Fruit fly (Drosophila melanogaster) whole organism, embryonic: ENCODE results near the gene CG6785.
A peak's percentile ranks its signal among the peaks of the same experiment; 100 is the strongest.

Experiments
- ATbp ChIP-seq: fragments of 200-800 bp; sonication (Bioruptor generic); optimal IDR thresholded peaks from 2 replicates; lab custom pipeline; 2017; ENCODE audit warnings: missing biosample characterization, mild to moderate bottlenecking, missing genetic modification characterization, missing genetic modification reagents
- CG11093 ChIP-seq: fragments of 200-800 bp; sonication (Bioruptor generic); IDR thresholded peaks from 3 replicates; pipeline ENCODE4 v1.3.6; 2022; ENCODE audit warnings: missing biosample characterization, missing genetic modification characterization
- CG11504 ChIP-seq: fragments of 200-800 bp; sonication (Bioruptor generic); optimal IDR thresholded peaks from 3 replicates; lab custom pipeline; 2019; ENCODE audit warnings: missing biosample characterization, mild to moderate bottlenecking, missing genetic modification characterization, moderate library complexity
- CG15696 ChIP-seq: fragments of 200-800 bp; sonication (Bioruptor generic); optimal IDR thresholded peaks from 2 replicates; lab custom pipeline; 2019; ENCODE audit warnings: missing biosample characterization, mild to moderate bottlenecking, missing genetic modification characterization, moderate library complexity
- CG18011 ChIP-seq: fragments of 200-800 bp; sonication (Bioruptor generic); optimal IDR thresholded peaks from 2 replicates; lab custom pipeline; 2017; ENCODE audit warnings: missing biosample characterization, missing genetic modification characterization, mild to moderate bottlenecking, moderate library complexity, missing genotype
- CG18476 ChIP-seq: fragments of 200-800 bp; sonication (Bioruptor generic); optimal IDR thresholded peaks from 2 replicates; lab custom pipeline; 2016; ENCODE audit warnings: missing biosample characterization, mild to moderate bottlenecking, missing genetic modification characterization
- CG18599 ChIP-seq: fragments of 200-800 bp; sonication (Bioruptor generic); optimal IDR thresholded peaks from 3 replicates; lab custom pipeline; 2017; ENCODE audit warnings: missing biosample characterization, missing genetic modification characterization, mild to moderate bottlenecking, moderate library complexity, missing genetic modification reagents
- CG2202 ChIP-seq: fragments of 200-800 bp; sonication (Bioruptor generic); optimal IDR thresholded peaks from 2 replicates; lab custom pipeline; 2018; ENCODE audit warnings: missing biosample characterization, mild to moderate bottlenecking, missing genetic modification characterization
- CG30403 ChIP-seq: fragments of 200-800 bp; sonication (Bioruptor generic); optimal IDR thresholded peaks from 3 replicates; lab custom pipeline; 2016; ENCODE audit warnings: missing biosample characterization, missing genetic modification characterization
- CG3065 ChIP-seq: fragments of 200-800 bp; sonication (Bioruptor generic); optimal IDR thresholded peaks from 2 replicates; lab custom pipeline; 2016; ENCODE audit warnings: missing biosample characterization, missing genetic modification characterization
- CG31388 ChIP-seq: fragments of 200-800 bp; sonication (Bioruptor generic); optimal IDR thresholded peaks from 2 replicates; lab custom pipeline; 2016; ENCODE audit warnings: missing biosample characterization, missing genetic modification characterization
- CG4282 ChIP-seq: fragments of 200-800 bp; sonication (Bioruptor generic); optimal IDR thresholded peaks from 2 replicates; lab custom pipeline; 2016; ENCODE audit warnings: missing biosample characterization, missing genetic modification characterization
- CG6254 ChIP-seq: fragments of 200-800 bp; sonication (Bioruptor generic); optimal IDR thresholded peaks from 3 replicates; lab custom pipeline; 2017; ENCODE audit warnings: mild to moderate bottlenecking, missing biosample characterization, missing genetic modification reagents, missing genetic modification characterization
- CG6854 ChIP-seq: fragments of 200-800 bp; sonication (Bioruptor generic); optimal IDR thresholded peaks from 3 replicates; lab custom pipeline; 2017; ENCODE audit warnings: missing biosample characterization, mild to moderate bottlenecking, missing genetic modification characterization
- CG7556 ChIP-seq: fragments of 200-800 bp; sonication (Bioruptor generic); optimal IDR thresholded peaks from 2 replicates; lab custom pipeline; 2017; ENCODE audit warnings: missing biosample characterization, mild to moderate bottlenecking, missing genetic modification characterization
- CG7786 ChIP-seq: fragments of 200-800 bp; sonication (Bioruptor generic); optimal IDR thresholded peaks from 2 replicates; lab custom pipeline; 2016; ENCODE audit warnings: missing biosample characterization, missing genetic modification characterization
- Chrac-16 ChIP-seq: fragments of 200-800 bp; sonication (Bioruptor generic); optimal IDR thresholded peaks from 3 replicates; lab custom pipeline; 2016; ENCODE audit warnings: missing biosample characterization, missing genetic modification characterization
- CoRest ChIP-seq: fragments of 200-800 bp; sonication (Bioruptor generic); optimal IDR thresholded peaks from 3 replicates; lab custom pipeline; 2018; ENCODE audit warnings: missing biosample characterization, mild to moderate bottlenecking, missing genetic modification characterization, moderate library complexity
- Dfd ChIP-seq, 2 experiments: fragments of >200 bp; optimal IDR thresholded peaks; 2 replicates each; lab custom pipeline; 2017; ENCODE audit warnings: missing biosample characterization in 2 of 2, missing genetic modification characterization in 2 of 2
- Gsc ChIP-seq: fragments of 200-800 bp; sonication (Bioruptor generic); IDR thresholded peaks from 2 replicates; pipeline ENCODE4 v1.3.6; 2022; ENCODE audit warnings: missing biosample characterization, missing genetic modification characterization
- HLHmδ ChIP-seq: fragments of 200-800 bp; sonication (Bioruptor generic); optimal IDR thresholded peaks from 2 replicates; lab custom pipeline; 2018; ENCODE audit warnings: missing biosample characterization, mild to moderate bottlenecking, missing genetic modification characterization, moderate library complexity
- Max ChIP-seq: fragments of 200-800 bp; sonication (Bioruptor generic); optimal IDR thresholded peaks from 2 replicates; lab custom pipeline; 2016; ENCODE audit warnings: missing biosample characterization, mild to moderate bottlenecking, missing genetic modification characterization
- PHDP ChIP-seq: fragments of 200-800 bp; sonication (Bioruptor generic); optimal IDR thresholded peaks from 3 replicates; lab custom pipeline; 2018; ENCODE audit warnings: missing biosample characterization, mild to moderate bottlenecking, missing genetic modification characterization, moderate library complexity
- TFAM ChIP-seq: fragments of 200-800 bp; sonication (Bioruptor generic); optimal IDR thresholded peaks from 2 replicates; lab custom pipeline; 2017; ENCODE audit warnings: missing biosample characterization, missing genetic modification characterization, inconsistent platforms
- Usf ChIP-seq: fragments of 200-800 bp; sonication (Bioruptor generic); optimal IDR thresholded peaks from 2 replicates; lab custom pipeline; 2017; ENCODE audit warnings: missing genotype, missing biosample characterization, missing genetic modification characterization
- ash1 ChIP-seq: fragments of 200-800 bp; sonication (Bioruptor generic); optimal IDR thresholded peaks from 2 replicates; lab custom pipeline; 2018; ENCODE audit warnings: missing biosample characterization, mild to moderate bottlenecking, missing genetic modification characterization
- az2 ChIP-seq: fragments of 200-800 bp; sonication (Bioruptor generic); optimal IDR thresholded peaks from 3 replicates; lab custom pipeline; 2016; ENCODE audit warnings: missing biosample characterization, missing genetic modification characterization
- crp ChIP-seq, 2 experiments: fragments of 200-800 bp; sonication (Bioruptor generic); optimal IDR thresholded peaks; 2 replicates in 1 of 2; 3 replicates in 1 of 2; lab custom pipeline; 2017; ENCODE audit warnings: missing biosample characterization in 2 of 2, missing genetic modification characterization in 2 of 2, mild to moderate bottlenecking in 1 of 2, moderate library complexity in 1 of 2
- dmrt11E ChIP-seq: fragments of 200-800 bp; sonication (Bioruptor generic); optimal IDR thresholded peaks from 3 replicates; lab custom pipeline; 2018; ENCODE audit warnings: missing biosample characterization, mild to moderate bottlenecking, missing genetic modification characterization, moderate library complexity
- eve ChIP-seq, 2 experiments: fragments of >200 bp; optimal IDR thresholded peaks; 2 replicates each; lab custom pipeline; 2017; ENCODE audit warnings: missing biosample characterization in 2 of 2, missing genetic modification characterization in 2 of 2
- hkb ChIP-seq, 2 experiments: fragments of 200-800 bp in 1 of 2; fragments of >200 bp in 1 of 2; sonication (Bioruptor generic) in 1 of 2; IDR thresholded peaks in 1 of 2; optimal IDR thresholded peaks in 1 of 2; 2 replicates each; pipeline versions ENCODE4 v1.3.6 to Lab custom; 2017 to 2022; ENCODE audit warnings: missing biosample characterization in 1 of 2, missing genetic modification characterization in 1 of 2
- hth ChIP-seq: fragments of >200 bp; optimal IDR thresholded peaks from 2 replicates; lab custom pipeline; 2017; ENCODE audit warnings: inconsistent platforms
- jigr1 ChIP-seq: fragments of 200-800 bp; sonication (Bioruptor generic); IDR thresholded peaks from 3 replicates; pipeline ENCODE4 v1.3.6; 2022; ENCODE audit warnings: missing biosample characterization, missing genetic modification characterization
- kni ChIP-seq: fragments of 200-800 bp; sonication (Bioruptor generic); optimal IDR thresholded peaks from 3 replicates; lab custom pipeline; 2017; ENCODE audit warnings: mild to moderate bottlenecking, missing biosample characterization, missing genetic modification reagents, missing genetic modification characterization
- lab ChIP-seq: fragments of 200-800 bp; sonication (Bioruptor generic); optimal IDR thresholded peaks from 3 replicates; lab custom pipeline; 2017; ENCODE audit warnings: missing biosample characterization, missing genetic modification characterization, mild to moderate bottlenecking, moderate library complexity, missing genetic modification reagents
- luna ChIP-seq: fragments of 200-800 bp; sonication (Bioruptor generic); optimal IDR thresholded peaks from 2 replicates; lab custom pipeline; 2016; ENCODE audit warnings: missing biosample characterization, missing genetic modification characterization
- nau ChIP-seq: fragments of 200-800 bp; sonication (Bioruptor generic); optimal IDR thresholded peaks from 3 replicates; lab custom pipeline; 2017; ENCODE audit warnings: missing biosample characterization, mild to moderate bottlenecking, missing genetic modification characterization, missing genetic modification reagents
- onecut ChIP-seq: fragments of 200-800 bp; sonication (Bioruptor generic); IDR thresholded peaks from 2 replicates; pipeline ENCODE4 v1.3.6; 2022; ENCODE audit warnings: missing biosample characterization, missing genetic modification characterization
- pb ChIP-seq: fragments of 200-800 bp; sonication (Bioruptor generic); optimal IDR thresholded peaks from 3 replicates; lab custom pipeline; 2016; ENCODE audit warnings: missing biosample characterization, missing genetic modification characterization
- pho ChIP-seq: fragments of 200-800 bp; sonication (Bioruptor generic); optimal IDR thresholded peaks from 2 replicates; lab custom pipeline; 2016; ENCODE audit warnings: missing biosample characterization, missing genetic modification characterization
- pros ChIP-seq: fragments of 200-800 bp; sonication (Bioruptor generic); optimal IDR thresholded peaks from 3 replicates; lab custom pipeline; 2019; ENCODE audit warnings: missing biosample characterization, mild to moderate bottlenecking, missing genetic modification characterization, moderate library complexity
- ranshi ChIP-seq: fragments of 200-800 bp; sonication (Bioruptor generic); IDR thresholded peaks from 2 replicates; pipeline ENCODE4 v1.3.6; 2022; ENCODE audit warnings: missing biosample characterization, missing genetic modification characterization
- sc ChIP-seq, 3 experiments: fragments of >200 bp in 2 of 3; fragments of 200-800 bp in 1 of 3; sonication (Bioruptor generic) in 1 of 3; optimal IDR thresholded peaks; 2 replicates in 2 of 3; 3 replicates in 1 of 3; lab custom pipeline; 2017; ENCODE audit warnings: mild to moderate bottlenecking in 1 of 3, missing biosample characterization in 1 of 3, missing genetic modification characterization in 1 of 3, missing genetic modification reagents in 1 of 3
- trh ChIP-seq: fragments of 200-800 bp; sonication (Bioruptor generic); optimal IDR thresholded peaks from 2 replicates; lab custom pipeline; 2016; ENCODE audit warnings: missing biosample characterization, missing genetic modification characterization
- unpg ChIP-seq: fragments of 200-800 bp; sonication (Bioruptor generic); optimal IDR thresholded peaks from 3 replicates; lab custom pipeline; 2018; ENCODE audit warnings: missing biosample characterization, mild to moderate bottlenecking, missing genetic modification characterization, moderate library complexity
- wdn ChIP-seq: fragments of 200-800 bp; sonication (Bioruptor generic); IDR thresholded peaks from 2 replicates; pipeline ENCODE4 v1.3.6; 2022; ENCODE audit warnings: missing biosample characterization, missing genetic modification characterization

The CG6785 gene

dm6 chr2L:12007331-12007791, 37.6 kb downstream of the CG6785 start (continued):
- TF ChIP-seq CG4282 (GFP tag; lab: Kevin White, UChicago) (no peak), onecut (GFP tag; lab: Robert Waterston, UW) (peak; percentile 92), CG15696 (tag; lab: Kevin White, UChicago) (peak; percentile 11), sc (optimal IDR thresholded peaks at IDR 0.05; lab: Kevin White, UChicago) (no peak), sc (GFP tag; optimal IDR thresholded peaks at IDR 0.05; lab: Kevin White, UChicago) (peak; percentile 17), CG18476 (no peak), eve (GFP tag; optimal IDR thresholded peaks at IDR 0.05; lab: Kevin White, UChicago) (no peak), hth (lab: Kevin White, UChicago) (no peak), Chrac-16 (no peak), CG18599 (GFP tag; lab: Kevin White, UChicago) (peak; percentile 58), pros (GFP tag; lab: Kevin White, UChicago) (peak; percentile 99), Dfd (GFP tag; optimal IDR thresholded peaks at IDR 0.05; lab: Kevin White, UChicago) (no peak), crp (GFP tag; optimal IDR thresholded peaks at IDR 0.05; lab: Kevin White, UChicago) (no peak), pb (GFP tag; lab: Kevin White, UChicago) (peak; percentile 87), trh (GFP tag; lab: Kevin White, UChicago) (no peak), jigr1 (no peak), ATbp (GFP tag; lab: Kevin White, UChicago) (peak; percentile 0), nau (GFP tag; lab: Kevin White, UChicago) (peak; percentile 84), Gsc (GFP tag; lab: Robert Waterston, UW) (no peak), CG11504 (tag; lab: Kevin White, UChicago) (peak; percentile 84), kni (GFP tag; lab: Kevin White, UChicago) (peak; percentile 100), CG11093 (GFP tag; lab: Robert Waterston, UW) (peak; percentile 58; the same call in 1 of the 3 replicates), CG6854 (GFP tag; lab: Kevin White, UChicago) (peak; percentile 80)

dm6 chr2L:12006397-12007330, 38.3 kb downstream of the CG6785 start:
- TF ChIP-seq luna (GFP tag; lab: Kevin White, UChicago): peak; percentile 32
- peak; percentile 79 for TF ChIP-seq CG31388 (GFP tag; lab: Kevin White, UChicago)
- peak; percentile 75 for TF ChIP-seq CG7786 (GFP tag; lab: Kevin White, UChicago)
- peak; percentile 81 for TF ChIP-seq CG6254 (GFP tag; lab: Kevin White, UChicago)
- TF ChIP-seq CG7556 (GFP tag; lab: Kevin White, UChicago): peak; percentile 99
- TF ChIP-seq CoRest: peak; percentile 99
- no peak for TF ChIP-seq pho (GFP tag; lab: Kevin White, UChicago)
- TF ChIP-seq ranshi (GFP tag; lab: Robert Waterston, UW): no peak
- peak; percentile 90 for TF ChIP-seq Max
- no peak for TF ChIP-seq hkb (optimal IDR thresholded peaks at IDR 0.05; lab: Kevin White, UChicago)
- no peak for TF ChIP-seq hkb (GFP tag; IDR thresholded peaks at IDR 0.05; lab: Robert Waterston, UW)
- peak; percentile 93 for TF ChIP-seq unpg (GFP tag; lab: Kevin White, UChicago)
- TF ChIP-seq PHDP (tag; lab: Kevin White, UChicago): peak; percentile 94
- TF ChIP-seq CG30403 (GFP tag; lab: Kevin White, UChicago): peak; percentile 95
- TF ChIP-seq TFAM: peak; percentile 32
- TF ChIP-seq CG18011 (GFP tag; lab: Kevin White, UChicago): peak; percentile 16
- peak; percentile 97 for TF ChIP-seq dmrt11E
- TF ChIP-seq HLHmδ (GFP tag; lab: Kevin White, UChicago): peak; percentile 56
- TF ChIP-seq lab (GFP tag; lab: Kevin White, UChicago): peak; percentile 94
- peak; percentile 94 for TF ChIP-seq Usf (GFP tag; lab: Kevin White, UChicago)
- peak; percentile 87 for TF ChIP-seq CG2202 (tag; lab: Kevin White, UChicago)
- no peak for TF ChIP-seq wdn (GFP tag; lab: Robert Waterston, UW)
- TF ChIP-seq ash1 (GFP tag; lab: Kevin White, UChicago): no peak
- peak; percentile 77 for TF ChIP-seq CG3065 (GFP tag; lab: Kevin White, UChicago)
- peak; percentile 91 for TF ChIP-seq az2 (GFP tag; lab: Kevin White, UChicago)
